Fruit fly (Drosophila melanogaster): ENCODE results near the gene Smox.

The Smox gene

dm6 chrX:8170166-8170565, 28.1 kb upstream of the Smox start, which contains the start of gene CG2278:
Gene CG2278, minus strand, starts transcription at chrX:8170266.
- TF ChIP-seq CG6163 (GFP tag; IDR thresholded peaks at IDR 0.05) (no peak), CG11762 (GFP tag; optimal IDR thresholded peaks at IDR 0.05; ENCODE audit: insufficient read depth) (no peak), achi (GFP tag; optimal IDR thresholded peaks at IDR 0.05) (no peak), Eip78C (GFP tag) (no peak), CG8319 (GFP tag; optimal IDR thresholded peaks at IDR 0.05) (no peak), CG6276 (GFP tag; optimal IDR thresholded peaks at IDR 0.05) (no peak), CG8119 (GFP tag; IDR thresholded peaks at IDR 0.05) (no peak), acj6 (GFP tag; optimal IDR thresholded peaks at IDR 0.05) (no peak), pdm3 (GFP tag; optimal IDR thresholded peaks at IDR 0.05) (no peak), CG3032 (tag; optimal IDR thresholded peaks at IDR 0.05) (no peak), Sox14 (GFP tag; optimal IDR thresholded peaks at IDR 0.05) (no peak), esn (GFP tag; optimal IDR thresholded peaks at IDR 0.05) (no peak), Eip75B (GFP tag; optimal IDR thresholded peaks at IDR 0.05) (no peak), CG15336 (GFP tag; IDR thresholded peaks at IDR 0.05) (no peak), CG8632 (GFP tag; optimal IDR thresholded peaks at IDR 0.05) (no peak), topi (GFP tag; optimal IDR thresholded peaks at IDR 0.05) (no peak), Sox102F (GFP tag; optimal IDR thresholded peaks at IDR 0.05) (no peak), lz (GFP tag; optimal IDR thresholded peaks at IDR 0.05) (no peak), CG11902 (GFP tag; optimal IDR thresholded peaks at IDR 0.05) (no peak), CG10631 (GFP tag; optimal IDR thresholded peaks at IDR 0.05) (no peak)

- TF ChIP-seq CG11294 (GFP tag; IDR thresholded peaks at IDR 0.05) (no peak), fkh (GFP tag; optimal IDR thresholded peaks at IDR 0.05) (no peak), Ets21C (GFP tag; optimal IDR thresholded peaks at IDR 0.05) (no peak), dsx (GFP tag; optimal IDR thresholded peaks at IDR 0.05; ENCODE audit: poor library complexity, severe bottlenecking) (no peak), CG15336 (GFP tag; IDR thresholded peaks at IDR 0.05) (no peak), Sox15 (GFP tag; optimal IDR thresholded peaks at IDR 0.05) (no peak), salr (GFP tag; optimal IDR thresholded peaks at IDR 0.05) (no peak), CG10669 (GFP tag; optimal IDR thresholded peaks at IDR 0.05) (no peak)
Measured at dm6 chrX:8165608-8166007, 23.5 kb upstream of the Smox start, which contains the start of gene Or7a. Gene Or7a, minus strand, starts transcription at chrX:8165708.

dm6 chrX:8163452-8163851, 21.4 kb upstream of the Smox start:
- TF ChIP-seq CG7368 (GFP tag; optimal IDR thresholded peaks at IDR 0.05) (no peak), CG1621 (tag; optimal IDR thresholded peaks at IDR 0.05) (no peak), CG6854 (GFP tag; optimal IDR thresholded peaks at IDR 0.05) (no peak), Sox15 (GFP tag; optimal IDR thresholded peaks at IDR 0.05) (no peak), spab (GFP tag; optimal IDR thresholded peaks at IDR 0.05) (no peak), Gug (GFP tag; IDR thresholded peaks at IDR 0.05) (peak; percentile 31; the same call in 1 of the 2 replicates), CG6276 (GFP tag; optimal IDR thresholded peaks at IDR 0.05) (peak; percentile 60), esn (GFP tag; optimal IDR thresholded peaks at IDR 0.05) (no peak), pdm3 (GFP tag; optimal IDR thresholded peaks at IDR 0.05) (peak; percentile 1), CG9139 (GFP tag; optimal IDR thresholded peaks at IDR 0.05) (no peak), salr (GFP tag; optimal IDR thresholded peaks at IDR 0.05) (peak in 1 of 2 experiments; percentile 2), CG10631 (GFP tag; optimal IDR thresholded peaks at IDR 0.05) (peak; percentile 14), Eip75B (GFP tag; optimal IDR thresholded peaks at IDR 0.05) (no peak), dsx (GFP tag; optimal IDR thresholded peaks at IDR 0.05; ENCODE audit: poor library complexity, severe bottlenecking) (no peak), CG6792 (GFP tag; optimal IDR thresholded peaks at IDR 0.05) (no peak), CG8632 (GFP tag; optimal IDR thresholded peaks at IDR 0.05) (no peak), CG4318 (GFP tag; optimal IDR thresholded peaks at IDR 0.05) (peak; percentile 39), svp (GFP tag) (peak; percentile 2), Smox (GFP tag; optimal IDR thresholded peaks at IDR 0.05) (no peak), Hr4 (GFP tag; optimal IDR thresholded peaks at IDR 0.05) (peak; percentile 12), eg (GFP tag; IDR thresholded peaks at IDR 0.05) (peak; percentile 68; the same call in 2 of the 3 replicates), CG6163 (GFP tag; IDR thresholded peaks at IDR 0.05) (peak; percentile 46; the same call in 1 of the 3 replicates), topi (GFP tag; optimal IDR thresholded peaks at IDR 0.05) (no peak), ss (GFP tag; optimal IDR thresholded peaks at IDR 0.05) (no peak), CG6808 (GFP tag; optimal IDR thresholded peaks at IDR 0.05) (no peak), cyc (GFP tag; optimal IDR thresholded peaks at IDR 0.05) (no peak), CG32006 (GFP tag; optimal IDR thresholded peaks at IDR 0.05) (peak; percentile 74), acj6 (GFP tag; optimal IDR thresholded peaks at IDR 0.05) (peak; percentile 8), CG11294 (GFP tag; IDR thresholded peaks at IDR 0.05) (no peak), CG10669 (GFP tag; optimal IDR thresholded peaks at IDR 0.05) (no peak), CG16779 (tag; optimal IDR thresholded peaks at IDR 0.05) (no peak), net (GFP tag; optimal IDR thresholded peaks at IDR 0.05) (no peak), OdsH (GFP tag; optimal IDR thresholded peaks at IDR 0.05) (no peak), achi (GFP tag; optimal IDR thresholded peaks at IDR 0.05) (peak; percentile 23), CG3919 (GFP tag; optimal IDR thresholded peaks at IDR 0.05) (peak; percentile 14)

Measured in whole organism, prepupa.